Worm (Caenorhabditis elegans) whole organism, L4 larva: ENCODE results near the gene cki-1.

Experiments
- T26A8.4 ChIP-seq: fragments of 200-800 bp; sonication (Bioruptor generic); IDR thresholded peaks from 2 replicates; pipeline ENCODE4 v1.3.6; 2022; ENCODE audit warnings: missing genetic modification characterization, missing compliant biosample characterization
- fos-1 ChIP-seq: fragments of 150-350 bp; optimal IDR thresholded peaks from 2 replicates; lab custom pipeline; 2014; ENCODE audit warnings: missing biosample characterization, missing genetic modification characterization
- jun-1 ChIP-seq: fragments of 150-350 bp; optimal IDR thresholded peaks from 2 replicates; lab custom pipeline; 2014; ENCODE audit warnings: missing biosample characterization, missing genetic modification reagents, missing genetic modification characterization
- madf-9 ChIP-seq: fragments of 200-800 bp; sonication (Bioruptor generic); conservative IDR thresholded peaks from 2 replicates; pipeline ENCODE4 v1.3.6; 2022; ENCODE audit warnings: missing genetic modification reagents, missing genetic modification characterization, missing compliant biosample characterization
- mdl-1 ChIP-seq, 2 experiments: fragments of 150-350 bp in 1 of 2; sonication (generic microtip) in 1 of 2; optimal IDR thresholded peaks; 2 replicates each; lab custom pipeline; 2014 to 2017; ENCODE audit warnings: missing biosample characterization in 2 of 2, missing genetic modification characterization in 2 of 2
- nhr-10 ChIP-seq: fragments of 150-350 bp; optimal IDR thresholded peaks from 2 replicates; lab custom pipeline; 2014; ENCODE audit warnings: missing biosample characterization, missing genetic modification characterization
- nhr-76 ChIP-seq: fragments of 150-350 bp; optimal IDR thresholded peaks from 2 replicates; lab custom pipeline; 2014; ENCODE audit warnings: missing biosample characterization, missing genetic modification characterization
- pqm-1 ChIP-seq: sonication (generic microtip); optimal IDR thresholded peaks from 2 replicates; lab custom pipeline; 2017; ENCODE audit warnings: missing biosample characterization, missing genetic modification characterization
- unc-130 ChIP-seq: sonication (generic microtip); optimal IDR thresholded peaks from 2 replicates; lab custom pipeline; 2016; ENCODE audit warnings: missing genetic modification reagents, missing genetic modification characterization, missing compliant biosample characterization
- unc-62 ChIP-seq, 3 experiments: fragments of 150-350 bp in 1 of 3; sonication (generic microtip); optimal IDR thresholded peaks in 2 of 3; peaks in 1 of 3; 1 replicate in 1 of 3; 2 replicates in 2 of 3; lab custom pipeline; 2014 to 2017; ENCODE audit warnings: missing biosample characterization in 3 of 3, missing genetic modification characterization in 3 of 3, missing genetic modification reagents in 3 of 3, missing genotype in 1 of 3
- ztf-7 ChIP-seq: fragments of 150-350 bp; optimal IDR thresholded peaks from 2 replicates; lab custom pipeline; 2014; ENCODE audit warnings: missing biosample characterization, missing genetic modification characterization

- TF ChIP-seq jun-1 (tag; lab: Kevin White, UChicago), result no peak
- TF ChIP-seq T26A8.4 (GFP tag; lab: Robert Waterston, UW), result no peak
- no peak for TF ChIP-seq nhr-76
- no peak for TF ChIP-seq madf-9 (GFP tag; lab: Robert Waterston, UW)
- TF ChIP-seq unc-130 (GFP tag; lab: Kevin White, UChicago), result no peak
- no peak for TF ChIP-seq fos-1
- no peak for TF ChIP-seq pqm-1 (tag; lab: Kevin White, UChicago)
- TF ChIP-seq unc-62 (GFP tag; optimal IDR thresholded peaks at IDR 0.05 in 1 of 2; lab: Kevin White, UChicago), result no peak
- TF ChIP-seq unc-62 (tag; optimal IDR thresholded peaks at IDR 0.05; lab: Kevin White, UChicago), result no peak
- TF ChIP-seq nhr-10 (tag; lab: Kevin White, UChicago), result no peak
- TF ChIP-seq mdl-1 (tag; optimal IDR thresholded peaks at IDR 0.05; lab: Kevin White, UChicago), result no peak
- no peak for TF ChIP-seq ztf-7 (tag; lab: Kevin White, UChicago)
Measured at ce11 chrII:7836613-7837226, 25.7 kb downstream of the cki-1 start.
